Worm (Caenorhabditis elegans) whole organism, L4 larva: ENCODE measurements around the gene Y17D7B.3.
A peak's percentile ranks its signal among the peaks of the same experiment; 100 is the strongest.

Source experiments
- D1046.2 ChIP-seq: fragments of 200-800 bp; sonication (Bioruptor generic); IDR thresholded peaks from 2 replicates; pipeline ENCODE4 v1.3.6; 2022; ENCODE audit warnings: missing genetic modification characterization, missing compliant biosample characterization
- F26F4.8 ChIP-seq: fragments of 200-800 bp; sonication (Bioruptor generic); conservative IDR thresholded peaks from 2 replicates; pipeline ENCODE4 v1.3.6; 2022; ENCODE audit warnings: missing genetic modification characterization, missing compliant biosample characterization
- F44E2.7 ChIP-seq: fragments of 200-800 bp; sonication (Bioruptor generic); IDR thresholded peaks from 2 replicates; pipeline ENCODE4 v2.1.2; 2022; ENCODE audit warnings: missing genetic modification characterization, missing compliant biosample characterization
- F49E8.2 ChIP-seq: sonication (generic microtip); optimal IDR thresholded peaks from 2 replicates; lab custom pipeline; 2016; ENCODE audit warnings: missing compliant biosample characterization, mild to moderate bottlenecking, missing genetic modification characterization, borderline replicate concordance
- T26A8.4 ChIP-seq: fragments of 200-800 bp; sonication (Bioruptor generic); IDR thresholded peaks from 2 replicates; pipeline ENCODE4 v1.3.6; 2022; ENCODE audit warnings: missing genetic modification characterization, missing compliant biosample characterization
- Y105C5A.15 ChIP-seq: fragments of 200-800 bp; sonication (Bioruptor generic); IDR thresholded peaks from 2 replicates; pipeline ENCODE4 v1.3.6; 2022; ENCODE audit warnings: missing genetic modification characterization, missing compliant biosample characterization
- Y48G9A.11 ChIP-seq: fragments of 200-800 bp; sonication (Bioruptor generic); IDR thresholded peaks from 2 replicates; pipeline ENCODE4 v1.3.6; 2022; ENCODE audit warnings: missing genetic modification reagents, missing genetic modification characterization, missing compliant biosample characterization
- Y75B8A.6 ChIP-seq: fragments of 200-800 bp; sonication (Bioruptor generic); IDR thresholded peaks from 2 replicates; pipeline ENCODE4 v1.3.6; 2022; ENCODE audit warnings: missing genetic modification reagents, missing genetic modification characterization, missing compliant biosample characterization
- ZK546.5 ChIP-seq, 2 experiments: sonication (generic microtip); optimal IDR thresholded peaks; 2 replicates each; lab custom pipeline; 2017; ENCODE audit warnings: missing biosample characterization in 2 of 2, missing genetic modification characterization in 2 of 2
- aha-1 ChIP-seq: fragments of 150-350 bp; peaks from one replicate; lab custom pipeline; 2014; ENCODE audit warnings: missing biosample characterization, missing genetic modification characterization
- ceh-20 ChIP-seq: fragments of 200-800 bp; sonication (Bioruptor generic); IDR thresholded peaks from 2 replicates; pipeline ENCODE4 v1.3.6; 2022; ENCODE audit warnings: missing genetic modification reagents, missing genetic modification characterization, missing compliant biosample characterization
- cey-2 ChIP-seq: sonication (generic microtip); optimal IDR thresholded peaks from 3 replicates; lab custom pipeline; 2017; ENCODE audit warnings: missing genetic modification characterization, mild to moderate bottlenecking, missing compliant biosample characterization, antibody characterized with exemption, borderline replicate concordance; ENCODE audit not compliant: insufficient read depth
- daf-12 ChIP-seq: fragments of 150-350 bp; optimal IDR thresholded peaks from 2 replicates; lab custom pipeline; 2014; ENCODE audit warnings: missing biosample characterization, missing genetic modification reagents, missing genetic modification characterization
- daf-16 ChIP-seq, 3 experiments: sonication (generic microtip); optimal IDR thresholded peaks; 2 replicates each; lab custom pipeline; 2016 to 2017; ENCODE audit warnings: missing genetic modification characterization in 3 of 3, missing genetic modification reagents in 3 of 3, mild to moderate bottlenecking in 2 of 3, missing compliant biosample characterization in 2 of 3, missing biosample characterization in 1 of 3, moderate library complexity in 1 of 3
- daf-19 ChIP-seq: fragments of 200-800 bp; sonication (Bioruptor generic); conservative IDR thresholded peaks from 2 replicates; pipeline ENCODE4 v1.3.6; 2022; ENCODE audit warnings: missing genetic modification characterization, missing compliant biosample characterization
- daf-8 ChIP-seq: fragments of 200-800 bp; sonication (Bioruptor generic); IDR thresholded peaks from 2 replicates; pipeline ENCODE4 v1.3.6; 2022; ENCODE audit warnings: missing genetic modification characterization, missing compliant biosample characterization
- duxl-1 ChIP-seq: sonication (generic microtip); optimal IDR thresholded peaks from 2 replicates; lab custom pipeline; 2016; ENCODE audit warnings: mild to moderate bottlenecking, missing genetic modification characterization, moderate library complexity, missing compliant biosample characterization; ENCODE audit not compliant: poor library complexity
- egl-27 ChIP-seq: sonication (generic microtip); optimal IDR thresholded peaks from 3 replicates; lab custom pipeline; 2017; ENCODE audit warnings: missing biosample characterization, missing genetic modification reagents, missing genetic modification characterization
- hlh-11 ChIP-seq: fragments of 200-800 bp; sonication (Bioruptor generic); optimal IDR thresholded peaks from 2 replicates; lab custom pipeline; 2018; ENCODE audit warnings: mild to moderate bottlenecking, missing genetic modification characterization, missing compliant biosample characterization
- hlh-30 ChIP-seq: sonication (generic microtip); optimal IDR thresholded peaks from 2 replicates; lab custom pipeline; 2017; ENCODE audit warnings: antibody characterized with exemption, mild to moderate bottlenecking, missing genetic modification characterization, missing compliant biosample characterization; ENCODE audit not compliant: insufficient read depth
- lim-7 ChIP-seq: fragments of 200-800 bp; sonication (Bioruptor generic); IDR thresholded peaks from 2 replicates; pipeline ENCODE4 v1.3.6; 2022; ENCODE audit warnings: missing genetic modification characterization, missing compliant biosample characterization
- lin-1 ChIP-seq: fragments of 200-800 bp; sonication (Bioruptor generic); IDR thresholded peaks from 2 replicates; pipeline ENCODE4 v1.3.6; 2022; ENCODE audit warnings: missing genetic modification reagents, missing genetic modification characterization, missing compliant biosample characterization
- lin-13 ChIP-seq: fragments of 150-350 bp; optimal IDR thresholded peaks from 2 replicates; lab custom pipeline; 2014; ENCODE audit warnings: missing biosample characterization, missing genetic modification reagents, missing genetic modification characterization
- madf-9 ChIP-seq: fragments of 200-800 bp; sonication (Bioruptor generic); conservative IDR thresholded peaks from 2 replicates; pipeline ENCODE4 v1.3.6; 2022; ENCODE audit warnings: missing genetic modification reagents, missing genetic modification characterization, missing compliant biosample characterization
- mes-2 ChIP-seq: sonication (generic microtip); optimal IDR thresholded peaks from 2 replicates; lab custom pipeline; 2016; ENCODE audit warnings: missing genotype, mild to moderate bottlenecking, missing genetic modification characterization, missing compliant biosample characterization; ENCODE audit not compliant: poor library complexity, severe bottlenecking
- mxl-3 ChIP-seq: fragments of 200-800 bp; sonication (Bioruptor generic); optimal IDR thresholded peaks from 2 replicates; lab custom pipeline; 2018; ENCODE audit warnings: mild to moderate bottlenecking, missing genetic modification characterization, missing compliant biosample characterization
- nhr-111 ChIP-seq: fragments of 200-800 bp; sonication (Bioruptor generic); optimal IDR thresholded peaks from 2 replicates; lab custom pipeline; 2018; ENCODE audit warnings: mild to moderate bottlenecking, missing genetic modification characterization, missing compliant biosample characterization
- pha-4 ChIP-seq, 2 experiments: fragments of 150-350 bp in 1 of 2; fragments of 200-800 bp in 1 of 2; sonication (Bioruptor generic) in 1 of 2; IDR thresholded peaks in 1 of 2; optimal IDR thresholded peaks in 1 of 2; 2 replicates each; pipeline versions ENCODE4 v1.3.6 to Lab custom; 2014 to 2022; ENCODE audit warnings: missing genetic modification characterization in 2 of 2, missing genetic modification reagents in 2 of 2, missing biosample characterization in 1 of 2, missing compliant biosample characterization in 1 of 2
- pqm-1 ChIP-seq: sonication (generic microtip); optimal IDR thresholded peaks from 2 replicates; lab custom pipeline; 2017; ENCODE audit warnings: missing biosample characterization, missing genetic modification characterization
- rbr-2 ChIP-seq: sonication (generic microtip); optimal IDR thresholded peaks from 2 replicates; lab custom pipeline; 2016; ENCODE audit warnings: missing genotype, missing genetic modification characterization, missing compliant biosample characterization
- set-16 ChIP-seq: fragments of 200-800 bp; sonication (Bioruptor generic); IDR thresholded peaks from 2 replicates; pipeline ENCODE4 v1.3.6; 2022; ENCODE audit warnings: missing genetic modification reagents, missing genetic modification characterization, missing compliant biosample characterization
- spr-1 ChIP-seq: sonication (generic microtip); optimal IDR thresholded peaks from 2 replicates; lab custom pipeline; 2016; ENCODE audit warnings: mild to moderate bottlenecking, missing genetic modification characterization, missing compliant biosample characterization
- spr-3 ChIP-seq: fragments of 200-800 bp; sonication (Bioruptor generic); optimal IDR thresholded peaks from 2 replicates; lab custom pipeline; 2018; ENCODE audit warnings: mild to moderate bottlenecking, missing genetic modification characterization, missing compliant biosample characterization
- zfp-3 ChIP-seq: fragments of 200-800 bp; sonication (Bioruptor generic); conservative IDR thresholded peaks from 2 replicates; pipeline ENCODE4 v1.3.6; 2022; ENCODE audit warnings: missing genetic modification reagents, missing genetic modification characterization, missing compliant biosample characterization
- ztf-11 ChIP-seq: fragments of 150-350 bp; optimal IDR thresholded peaks from 2 replicates; lab custom pipeline; 2014; ENCODE audit warnings: missing biosample characterization, missing genetic modification characterization

Y17D7B.3 gene

ce11 chrV:18806409-18806808 is 19.8 kb upstream of the Y17D7B.3 start, which contains the start of gene sri-10:
sri-10 (minus strand) TSS chrV:18806509.
- TF ChIP-seq F49E8.2 (tag; lab: Kevin White, UChicago) (no peak), daf-8 (GFP tag; lab: Robert Waterston, UW) (no peak), T26A8.4 (GFP tag; lab: Robert Waterston, UW) (no peak), Y48G9A.11 (GFP tag; lab: Robert Waterston, UW) (no peak), ztf-11 (no peak)

ce11 chrV:18803260-18803659 is 16.7 kb upstream of the Y17D7B.3 start, which contains the start of gene C54E10.10:
C54E10.10 (minus strand) TSS chrV:18803360.
- TF ChIP-seq daf-12 (tag; lab: Kevin White, UChicago) (no peak), lim-7 (GFP tag; lab: Robert Waterston, UW) (no peak), set-16 (no peak)
- TF ChIP-seq, all 104 proteins: peak for 0

- TF ChIP-seq Y48G9A.11 (GFP tag; lab: Robert Waterston, UW) (no peak), pha-4 (GFP tag; IDR thresholded peaks at IDR 0.05; lab: Robert Waterston, UW) (no peak), pha-4 (tag; optimal IDR thresholded peaks at IDR 0.05; lab: Kevin White, UChicago) (no peak), zfp-3 (GFP tag; lab: Robert Waterston, UW) (no peak), madf-9 (GFP tag; lab: Robert Waterston, UW) (no peak), spr-1 (tag; lab: Kevin White, UChicago) (no peak), ZK546.5 (tag; optimal IDR thresholded peaks at IDR 0.05; lab: Kevin White, UChicago) (no peak), mxl-3 (no peak), mes-2 (tag; lab: Kevin White, UChicago) (no peak), aha-1 (tag; lab: Kevin White, UChicago) (no peak), lin-1 (GFP tag; lab: Robert Waterston, UW) (no peak), lin-13 (GFP tag; lab: Kevin White, UChicago) (no peak), egl-27 (tag; lab: Kevin White, UChicago) (no peak), nhr-111 (GFP tag; lab: Kevin White, UChicago) (no peak), Y105C5A.15 (GFP tag; lab: Robert Waterston, UW) (no peak), hlh-11 (tag; lab: Kevin White, UChicago) (no peak), D1046.2 (GFP tag; lab: Robert Waterston, UW) (no peak)
- TF ChIP-seq, all 104 proteins: peak for 0
Measured at ce11 chrV:18802077-18802476, 15.5 kb upstream of the Y17D7B.3 start, which contains the start of gene C54E10.11. C54E10.11 (minus strand) TSS chrV:18802177.

ce11 chrV:18800811-18801210 is 14.2 kb upstream of the Y17D7B.3 start, which contains the start of gene nhr-170:
nhr-170 (minus strand) TSS chrV:18800826.
- peak; percentile 21 for TF ChIP-seq aha-1 (tag; lab: Kevin White, UChicago)
- no peak for TF ChIP-seq Y75B8A.6 (GFP tag; lab: Robert Waterston, UW)
- TF ChIP-seq pqm-1 (tag; lab: Kevin White, UChicago), result no peak
- TF ChIP-seq rbr-2 (tag; lab: Kevin White, UChicago), result no peak
- TF ChIP-seq daf-16 (GFP tag; optimal IDR thresholded peaks at IDR 0.05; lab: Kevin White, UChicago), result no peak
- TF ChIP-seq daf-16 (tag; optimal IDR thresholded peaks at IDR 0.05; lab: Kevin White, UChicago), result peak; percentile 24
- no peak for TF ChIP-seq cey-2
- no peak for TF ChIP-seq Y105C5A.15 (GFP tag; lab: Robert Waterston, UW)
- TF ChIP-seq F26F4.8, result no peak
- TF ChIP-seq daf-19 (GFP tag; lab: Robert Waterston, UW), result no peak
- TF ChIP-seq F44E2.7 (GFP tag; lab: Robert Waterston, UW), result no peak
- no peak for TF ChIP-seq duxl-1 (tag; lab: Kevin White, UChicago)
- TF ChIP-seq ceh-20 (GFP tag; lab: Robert Waterston, UW), result no peak
- peak; percentile 50 for TF ChIP-seq hlh-30 (tag; lab: Kevin White, UChicago)
- TF ChIP-seq spr-3 (GFP tag; lab: Kevin White, UChicago), result no peak
